Fruit fly (Drosophila melanogaster) Kc167 (cell line): ENCODE measurements around the gene CG42538.

Source experiments
- Myc ChIP-seq: fragments of >200 bp; optimal IDR thresholded peaks from 2 replicates; lab custom pipeline; 2017; ENCODE audit warnings: missing external identifiers
- Sin3A ChIP-seq: fragments of >200 bp; optimal IDR thresholded peaks from 2 replicates; lab custom pipeline; 2018; ENCODE audit warnings: missing external identifiers
- h ChIP-seq: fragments of >200 bp; optimal IDR thresholded peaks from 3 replicates; lab custom pipeline; 2018; ENCODE audit warnings: missing external identifiers
- ttk ChIP-seq: sonication (Bioruptor generic); optimal IDR thresholded peaks from 2 replicates; lab custom pipeline; 2017; ENCODE audit warnings: missing external identifiers

DNA sequence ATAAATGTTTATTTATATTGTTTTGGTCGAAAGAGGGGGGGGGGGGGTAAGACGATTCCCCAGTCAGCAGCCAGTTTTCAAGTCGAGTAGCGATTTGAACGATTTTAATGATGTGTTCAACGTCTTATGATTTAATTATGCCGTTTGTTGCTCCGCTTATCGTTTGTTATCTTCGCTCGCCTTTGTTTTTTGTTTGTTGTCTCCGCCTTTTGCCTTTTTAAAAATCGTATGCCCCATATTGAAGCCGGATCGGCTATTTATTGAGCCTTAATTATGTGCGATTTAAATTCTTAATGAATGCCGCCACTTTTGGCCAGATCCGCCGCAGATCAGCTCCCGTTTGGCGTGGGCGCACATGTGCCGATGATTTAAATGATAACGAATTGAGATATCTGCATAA lies 19.8 kb upstream of the CG42538 start:
- TF ChIP-seq h (lab: Kevin White, UChicago): no peak
- no peak for TF ChIP-seq Myc (lab: Kevin White, UChicago)
- TF ChIP-seq ttk: no peak
- no peak for TF ChIP-seq Sin3A (lab: Kevin White, UChicago)
